Fruit fly (Drosophila melanogaster) whole organism, embryonic: ENCODE measurements around the gene Sodh1.

Source experiments
- CG10321 ChIP-seq: fragments of 200-800 bp; sonication (Bioruptor generic); IDR thresholded peaks from 2 replicates; pipeline ENCODE4 v1.3.6; 2022; ENCODE audit warnings: missing biosample characterization, missing genetic modification characterization
- CG12104 ChIP-seq: fragments of 200-800 bp; sonication (Bioruptor generic); optimal IDR thresholded peaks from 3 replicates; lab custom pipeline; 2016; ENCODE audit warnings: missing biosample characterization, missing genetic modification characterization
- CG12659 ChIP-seq: fragments of 200-800 bp; sonication (Bioruptor generic); optimal IDR thresholded peaks from 3 replicates; lab custom pipeline; 2017; ENCODE audit warnings: mild to moderate bottlenecking, missing biosample characterization, missing genetic modification reagents, missing genetic modification characterization
- CG13123 ChIP-seq: fragments of 200-800 bp; sonication (Bioruptor generic); optimal IDR thresholded peaks from 2 replicates; lab custom pipeline; 2016; ENCODE audit warnings: missing biosample characterization, missing genetic modification characterization
- CG13894 ChIP-seq: fragments of 200-800 bp; sonication (Bioruptor generic); optimal IDR thresholded peaks from 3 replicates; lab custom pipeline; 2018; ENCODE audit warnings: missing biosample characterization, mild to moderate bottlenecking, missing genetic modification characterization, moderate library complexity
- CG14965 ChIP-seq: fragments of 200-800 bp; sonication (Bioruptor generic); optimal IDR thresholded peaks from 2 replicates; lab custom pipeline; 2016; ENCODE audit warnings: missing biosample characterization, missing genetic modification characterization, borderline replicate concordance
- CG15479 ChIP-seq: fragments of 200-800 bp; sonication (Bioruptor generic); optimal IDR thresholded peaks from 3 replicates; lab custom pipeline; 2019; ENCODE audit warnings: missing biosample characterization, mild to moderate bottlenecking, missing genetic modification characterization, moderate library complexity
- CG17612 ChIP-seq: fragments of 200-800 bp; sonication (Bioruptor generic); IDR thresholded peaks from 2 replicates; pipeline ENCODE4 v1.3.6; 2022; ENCODE audit warnings: missing biosample characterization, missing genetic modification characterization
- CG1832 ChIP-seq: fragments of 200-800 bp; sonication (Bioruptor generic); optimal IDR thresholded peaks from 2 replicates; lab custom pipeline; 2017; ENCODE audit warnings: missing biosample characterization, mild to moderate bottlenecking, missing genetic modification characterization, inconsistent platforms
- CG2116 ChIP-seq: fragments of 200-800 bp; sonication (Bioruptor generic); optimal IDR thresholded peaks from 3 replicates; lab custom pipeline; 2018; ENCODE audit warnings: missing biosample characterization, mild to moderate bottlenecking, missing genetic modification characterization
- CG2120 ChIP-seq: fragments of 200-800 bp; sonication (Bioruptor generic); optimal IDR thresholded peaks from 3 replicates; lab custom pipeline; 2016; ENCODE audit warnings: missing biosample characterization, missing genetic modification characterization
- CG2875 ChIP-seq: fragments of 200-800 bp; sonication (Bioruptor generic); optimal IDR thresholded peaks from 2 replicates; lab custom pipeline; 2017; ENCODE audit warnings: missing biosample characterization, mild to moderate bottlenecking, missing genetic modification characterization, missing genetic modification reagents
- CG30403 ChIP-seq: fragments of 200-800 bp; sonication (Bioruptor generic); optimal IDR thresholded peaks from 3 replicates; lab custom pipeline; 2016; ENCODE audit warnings: missing biosample characterization, missing genetic modification characterization
- CG32767 ChIP-seq: fragments of 200-800 bp; sonication (Bioruptor generic); IDR thresholded peaks from 2 replicates; pipeline ENCODE4 v1.3.6; 2022; ENCODE audit warnings: missing biosample characterization, missing genetic modification characterization
- CG34422 ChIP-seq: fragments of 200-800 bp; sonication (Bioruptor generic); IDR thresholded peaks from 3 replicates; pipeline ENCODE4 v1.3.6; 2022; ENCODE audit warnings: missing biosample characterization, missing genetic modification characterization
- CG3995 ChIP-seq: fragments of 200-800 bp; sonication (Bioruptor generic); optimal IDR thresholded peaks from 3 replicates; lab custom pipeline; 2016; ENCODE audit warnings: missing biosample characterization, missing genetic modification characterization
- CG4820 ChIP-seq: fragments of 200-800 bp; sonication (Bioruptor generic); optimal IDR thresholded peaks from 3 replicates; lab custom pipeline; 2016; ENCODE audit warnings: missing biosample characterization, missing genetic modification characterization
- CG7556 ChIP-seq: fragments of 200-800 bp; sonication (Bioruptor generic); optimal IDR thresholded peaks from 2 replicates; lab custom pipeline; 2017; ENCODE audit warnings: missing biosample characterization, mild to moderate bottlenecking, missing genetic modification characterization
- CG8765 ChIP-seq: fragments of 200-800 bp; sonication (Bioruptor generic); IDR thresholded peaks from 2 replicates; pipeline ENCODE4 v1.3.6; 2022; ENCODE audit warnings: missing biosample characterization, missing genetic modification characterization
- Dad ChIP-seq: fragments of 200-800 bp; sonication (Bioruptor generic); optimal IDR thresholded peaks from 3 replicates; lab custom pipeline; 2016; ENCODE audit warnings: missing biosample characterization, missing genetic modification characterization
- ERR ChIP-seq: fragments of 200-800 bp; sonication (Bioruptor generic); optimal IDR thresholded peaks from 2 replicates; lab custom pipeline; 2016; ENCODE audit warnings: missing biosample characterization, missing genetic modification characterization
- Ets65A ChIP-seq: fragments of 200-800 bp; sonication (Bioruptor generic); peaks from one replicate; lab custom pipeline; 2016; ENCODE audit warnings: missing biosample characterization, missing genetic modification characterization
- Jarid2 ChIP-seq: fragments of 200-800 bp; sonication (Bioruptor generic); optimal IDR thresholded peaks from 3 replicates; lab custom pipeline; 2017; ENCODE audit warnings: mild to moderate bottlenecking, missing biosample characterization, missing genetic modification reagents, missing genetic modification characterization
- Max ChIP-seq: fragments of 200-800 bp; sonication (Bioruptor generic); optimal IDR thresholded peaks from 2 replicates; lab custom pipeline; 2016; ENCODE audit warnings: missing biosample characterization, mild to moderate bottlenecking, missing genetic modification characterization
- Meics ChIP-seq: fragments of 200-800 bp; sonication (Bioruptor generic); optimal IDR thresholded peaks from 2 replicates; lab custom pipeline; 2017; ENCODE audit warnings: missing biosample characterization, mild to moderate bottlenecking, missing genetic modification characterization
- NC2β ChIP-seq: fragments of 200-800 bp; sonication (Bioruptor generic); optimal IDR thresholded peaks from 2 replicates; lab custom pipeline; 2016; ENCODE audit warnings: missing biosample characterization, missing genetic modification characterization
- Nf-YC ChIP-seq: fragments of 200-800 bp; optimal IDR thresholded peaks from 3 replicates; lab custom pipeline; 2019; ENCODE audit warnings: missing biosample characterization, mild to moderate bottlenecking, missing genetic modification characterization, moderate library complexity
- Sin3A ChIP-seq: fragments of >200 bp; optimal IDR thresholded peaks from 2 replicates; lab custom pipeline; 2018
- Sry-δ ChIP-seq: fragments of 200-800 bp; sonication (Bioruptor generic); optimal IDR thresholded peaks from 2 replicates; lab custom pipeline; 2016; ENCODE audit warnings: missing biosample characterization, missing genetic modification characterization
- YL-1 ChIP-seq: fragments of 200-800 bp; sonication (Bioruptor generic); optimal IDR thresholded peaks from 3 replicates; lab custom pipeline; 2017; ENCODE audit warnings: missing biosample characterization, mild to moderate bottlenecking, missing genetic modification characterization
- abd-A ChIP-seq: fragments of 200-800 bp; sonication (Bioruptor generic); optimal IDR thresholded peaks from 3 replicates; lab custom pipeline; 2019; ENCODE audit warnings: missing biosample characterization, mild to moderate bottlenecking, missing genetic modification characterization, moderate library complexity
- cg ChIP-seq: fragments of 200-800 bp; sonication (Bioruptor generic); optimal IDR thresholded peaks from 3 replicates; lab custom pipeline; 2019; ENCODE audit warnings: missing biosample characterization, mild to moderate bottlenecking, missing genetic modification characterization, moderate library complexity
- chinmo ChIP-seq: fragments of 200-800 bp; sonication (Bioruptor generic); IDR thresholded peaks from 4 replicates; pipeline ENCODE4 v1.3.6; 2022; ENCODE audit warnings: missing biosample characterization, missing genetic modification characterization; ENCODE audit not compliant: partially characterized antibody
- crol ChIP-seq: fragments of 200-800 bp; sonication (Bioruptor generic); IDR thresholded peaks from 2 replicates; pipeline ENCODE4 v1.3.6; 2022; ENCODE audit warnings: missing biosample characterization, missing genetic modification characterization
- crp ChIP-seq, 2 experiments: fragments of 200-800 bp; sonication (Bioruptor generic); optimal IDR thresholded peaks; 2 replicates in 1 of 2; 3 replicates in 1 of 2; lab custom pipeline; 2017; ENCODE audit warnings: missing biosample characterization in 2 of 2, missing genetic modification characterization in 2 of 2, mild to moderate bottlenecking in 1 of 2, moderate library complexity in 1 of 2
- da ChIP-seq: fragments of 200-800 bp; sonication (Bioruptor generic); optimal IDR thresholded peaks from 2 replicates; lab custom pipeline; 2016; ENCODE audit warnings: missing biosample characterization, missing genetic modification characterization
- en ChIP-seq: fragments of 200-800 bp; sonication (Bioruptor generic); optimal IDR thresholded peaks from 2 replicates; lab custom pipeline; 2016; ENCODE audit warnings: missing biosample characterization, missing genetic modification characterization
- ewg ChIP-seq: fragments of 200-800 bp; sonication (Bioruptor generic); optimal IDR thresholded peaks from 3 replicates; lab custom pipeline; 2017; ENCODE audit warnings: mild to moderate bottlenecking, missing biosample characterization, missing genetic modification reagents, missing genetic modification characterization
- exex ChIP-seq: fragments of 200-800 bp; sonication (Bioruptor generic); optimal IDR thresholded peaks from 4 replicates; lab custom pipeline; 2018; ENCODE audit warnings: missing biosample characterization, mild to moderate bottlenecking, missing genetic modification characterization, moderate library complexity
- lmd ChIP-seq: fragments of 200-800 bp; sonication (Bioruptor generic); IDR thresholded peaks from 2 replicates; pipeline ENCODE4 v1.3.6; 2022; ENCODE audit warnings: missing biosample characterization, missing genetic modification characterization
- luna ChIP-seq: fragments of 200-800 bp; sonication (Bioruptor generic); optimal IDR thresholded peaks from 2 replicates; lab custom pipeline; 2016; ENCODE audit warnings: missing biosample characterization, missing genetic modification characterization
- phol ChIP-seq: fragments of 200-800 bp; sonication (Bioruptor generic); optimal IDR thresholded peaks from 3 replicates; lab custom pipeline; 2018; ENCODE audit warnings: missing biosample characterization, mild to moderate bottlenecking, missing genetic modification characterization, moderate library complexity
- pita ChIP-seq: fragments of 200-800 bp; sonication (Bioruptor generic); optimal IDR thresholded peaks from 2 replicates; lab custom pipeline; 2017; ENCODE audit warnings: missing biosample characterization, mild to moderate bottlenecking, missing genetic modification characterization
- pros ChIP-seq: fragments of 200-800 bp; sonication (Bioruptor generic); optimal IDR thresholded peaks from 3 replicates; lab custom pipeline; 2019; ENCODE audit warnings: missing biosample characterization, mild to moderate bottlenecking, missing genetic modification characterization, moderate library complexity
- row ChIP-seq: fragments of 200-800 bp; sonication (Bioruptor generic); IDR thresholded peaks from 3 replicates; pipeline ENCODE4 v1.3.6; 2022; ENCODE audit warnings: missing biosample characterization, missing genetic modification characterization
- sr ChIP-seq: fragments of 200-800 bp; sonication (Bioruptor generic); IDR thresholded peaks from 3 replicates; pipeline ENCODE4 v1.3.6; 2022; ENCODE audit warnings: missing biosample characterization, missing genetic modification characterization
- stwl ChIP-seq: fragments of 200-800 bp; sonication (Bioruptor generic); optimal IDR thresholded peaks from 3 replicates; lab custom pipeline; 2018; ENCODE audit warnings: missing biosample characterization, mild to moderate bottlenecking, missing genetic modification characterization, moderate library complexity
- sug ChIP-seq: fragments of 200-800 bp; optimal IDR thresholded peaks from 2 replicates; lab custom pipeline; 2019; ENCODE audit warnings: missing biosample characterization, mild to moderate bottlenecking, missing genetic modification characterization, moderate library complexity
- tll ChIP-seq, 2 experiments: fragments of 200-800 bp in 1 of 2; fragments of >200 bp in 1 of 2; sonication (Bioruptor generic) in 1 of 2; optimal IDR thresholded peaks; 2 replicates each; lab custom pipeline; 2017 to 2019; ENCODE audit warnings: missing biosample characterization in 2 of 2, missing genetic modification characterization in 2 of 2, mild to moderate bottlenecking in 1 of 2, moderate library complexity in 1 of 2
- z ChIP-seq: fragments of 200-800 bp; sonication (Bioruptor generic); IDR thresholded peaks from 3 replicates; pipeline ENCODE4 v1.3.6; 2022; ENCODE audit warnings: missing biosample characterization, missing genetic modification characterization
- zen2 ChIP-seq: fragments of 200-800 bp; sonication (Bioruptor generic); IDR thresholded peaks from 3 replicates; pipeline ENCODE4 v1.3.6; 2022; ENCODE audit warnings: missing biosample characterization, missing genetic modification characterization; ENCODE audit not compliant: partially characterized antibody

The Sodh1 gene

DNA sequence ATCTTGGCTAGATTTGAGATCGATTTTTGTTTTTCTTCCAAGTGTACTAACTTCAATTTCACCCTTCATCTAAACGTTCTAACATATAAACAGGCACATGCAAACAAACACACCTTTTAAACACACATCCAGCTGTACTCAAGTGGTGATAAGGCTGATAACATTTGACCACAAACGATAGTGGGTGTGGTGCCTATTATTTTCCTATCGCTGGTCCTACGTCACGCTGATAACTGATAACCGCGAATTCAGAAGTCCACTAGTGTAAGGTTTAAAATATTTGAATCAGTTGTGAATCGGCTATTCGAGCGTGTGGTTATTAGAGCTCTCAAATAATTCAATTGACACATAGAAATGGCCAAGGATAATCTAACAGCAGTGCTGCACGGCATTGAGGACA lies at the start of gene Sodh1 (continued):
- TF ChIP-seq sug = peak; percentile 79
- TF ChIP-seq Sry-δ = no peak
- TF ChIP-seq luna = no peak
- TF ChIP-seq CG2875 = no peak
- no peak for TF ChIP-seq CG14965 (GFP tag; lab: Kevin White, UChicago)
- TF ChIP-seq Meics (GFP tag; lab: Kevin White, UChicago) = no peak
- TF ChIP-seq CG12659 (GFP tag; lab: Kevin White, UChicago) = no peak
- no peak for TF ChIP-seq CG8765 (GFP tag; lab: Robert Waterston, UW)
- TF ChIP-seq exex (tag; lab: Kevin White, UChicago) = peak; percentile 63
- TF ChIP-seq Dad (GFP tag; lab: Kevin White, UChicago) = no peak
- no peak for TF ChIP-seq CG4820 (GFP tag; lab: Kevin White, UChicago)
- no peak for TF ChIP-seq CG12104 (GFP tag; lab: Kevin White, UChicago)
- no peak for TF ChIP-seq CG2116
- no peak for TF ChIP-seq CG3995 (GFP tag; lab: Kevin White, UChicago)
- TF ChIP-seq ewg (GFP tag; lab: Kevin White, UChicago) = no peak
- TF ChIP-seq crol (GFP tag; lab: Robert Waterston, UW) = no peak
- no peak for TF ChIP-seq NC2β
- peak; percentile 25 for TF ChIP-seq Jarid2 (GFP tag; lab: Kevin White, UChicago)
- no peak for TF ChIP-seq zen2
- no peak for TF ChIP-seq pita (GFP tag; lab: Kevin White, UChicago)
- no peak for TF ChIP-seq row
- TF ChIP-seq CG13123 (GFP tag; lab: Kevin White, UChicago) = no peak
- TF ChIP-seq CG1832 = no peak
- no peak for TF ChIP-seq CG7556 (GFP tag; lab: Kevin White, UChicago)
- peak; percentile 4 for TF ChIP-seq CG2120 (GFP tag; lab: Kevin White, UChicago)
- TF ChIP-seq phol (tag; lab: Kevin White, UChicago) = no peak
- TF ChIP-seq CG34422 = no peak

DNA sequence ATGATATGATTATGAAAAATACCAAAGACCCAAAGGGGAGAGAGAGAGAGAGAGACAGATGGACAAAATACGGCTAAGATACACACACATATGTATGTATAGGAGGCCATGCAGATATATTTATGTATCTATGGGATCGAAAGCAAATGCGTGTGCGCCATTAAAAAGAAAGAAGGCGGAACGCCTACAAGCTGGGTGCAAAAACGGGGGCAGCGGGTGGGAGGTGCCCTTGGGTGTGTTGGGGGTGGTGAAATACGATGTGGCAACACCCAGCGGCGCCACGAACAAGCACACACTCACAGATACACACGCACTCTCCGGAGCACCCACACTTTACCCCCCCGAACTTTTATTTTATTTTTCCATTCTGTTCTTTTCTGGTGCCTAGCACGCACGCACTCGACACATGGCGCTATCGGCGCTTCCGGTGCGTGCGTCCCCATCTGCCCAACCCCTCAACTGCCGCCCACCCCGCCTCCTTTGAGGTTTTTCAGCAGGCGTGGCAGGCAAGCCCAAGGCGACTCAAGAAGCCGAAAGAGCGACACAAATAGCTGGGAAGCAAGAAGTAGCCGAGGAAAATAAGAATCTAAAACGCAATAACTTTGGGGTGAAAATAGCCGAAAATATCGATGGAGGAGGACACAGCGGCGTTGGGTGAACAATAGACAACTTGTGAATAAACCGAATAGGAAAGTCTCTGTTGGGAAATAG lies 47.5 kb upstream of the Sodh1 start:
- TF ChIP-seq en (GFP tag; lab: Kevin White, UChicago) (no peak), z (GFP tag; lab: Robert Waterston, UW) (no peak), crol (GFP tag; lab: Robert Waterston, UW) (peak; percentile 81), CG13894 (tag; lab: Kevin White, UChicago) (peak; percentile 58), Ets65A (GFP tag; lab: Kevin White, UChicago) (peak; percentile 74), CG17612 (GFP tag; lab: Robert Waterston, UW) (no peak), cg (GFP tag; lab: Kevin White, UChicago) (peak; percentile 59), CG15479 (GFP tag; lab: Kevin White, UChicago) (no peak), CG32767 (GFP tag; lab: Robert Waterston, UW) (peak; percentile 78), CG30403 (GFP tag; lab: Kevin White, UChicago) (no peak), stwl (no peak), sr (GFP tag; lab: Robert Waterston, UW) (peak; percentile 89), Max (GFP tag; lab: Kevin White, UChicago) (no peak), crp (GFP tag; optimal IDR thresholded peaks at IDR 0.05; lab: Kevin White, UChicago) (no peak), lmd (no peak), abd-A (tag; lab: Kevin White, UChicago) (peak; percentile 93), tll (GFP tag; optimal IDR thresholded peaks at IDR 0.05; lab: Kevin White, UChicago) (no peak), da (GFP tag; lab: Kevin White, UChicago) (no peak), Sin3A (lab: Kevin White, UChicago) (no peak), ERR (GFP tag; lab: Kevin White, UChicago) (no peak), CG10321 (GFP tag; lab: Robert Waterston, UW) (0 out of 2 replicates have a peak, but pooled peaks have one; percentile 22), pros (GFP tag; lab: Kevin White, UChicago) (peak; percentile 42), YL-1 (GFP tag; lab: Kevin White, UChicago) (no peak), Nf-YC (peak; percentile 60), chinmo (GFP tag; lab: Robert Waterston, UW) (0 out of 4 replicates have a peak, but pooled peaks have one; percentile 18)
